Worm (Caenorhabditis elegans): ENCODE results near the gene F09C6.15.

ce11 chrV:16904612-16905011 is 11.1 kb downstream of the F09C6.15 start, which contains the start of gene nhr-262:
- TF ChIP-seq ztf-29 (GFP tag; IDR thresholded peaks at IDR 0.05): no peak
- no peak for TF ChIP-seq ref-1 (GFP tag; conservative IDR thresholded peaks at IDR 0.05)
- no peak for TF ChIP-seq ztf-23 (GFP tag; IDR thresholded peaks at IDR 0.05)
- TF ChIP-seq flt-1 (GFP tag; IDR thresholded peaks at IDR 0.05): no peak
- TF ChIP-seq klf-2 (GFP tag; conservative IDR thresholded peaks at IDR 0.05): no peak
- no peak for TF ChIP-seq cog-1 (tag; optimal IDR thresholded peaks at IDR 0.05)

Data from whole organism, midembryonic.